Fruit fly (Drosophila melanogaster) whole organism, embryonic: ENCODE data around the gene SelG.

ENCODE experiments used
- Abd-B ChIP-seq: fragments of 200-800 bp; sonication (Bioruptor generic); optimal IDR thresholded peaks from 2 replicates; lab custom pipeline; 2018; ENCODE audit warnings: missing biosample characterization, mild to moderate bottlenecking, missing genetic modification characterization, moderate library complexity
- C15 ChIP-seq: fragments of 200-800 bp; sonication (Bioruptor generic); IDR thresholded peaks from 3 replicates; pipeline ENCODE4 v1.3.6; 2022; ENCODE audit warnings: missing biosample characterization, missing genetic modification characterization
- CG10431 ChIP-seq: fragments of 200-800 bp; sonication (Bioruptor generic); optimal IDR thresholded peaks from 3 replicates; lab custom pipeline; 2018; ENCODE audit warnings: missing biosample characterization, mild to moderate bottlenecking, missing genetic modification characterization
- CG10543 ChIP-seq: fragments of 200-800 bp; sonication (Bioruptor generic); optimal IDR thresholded peaks from 3 replicates; lab custom pipeline; 2017; ENCODE audit warnings: missing biosample characterization, mild to moderate bottlenecking, missing genetic modification characterization, moderate library complexity
- CG10979 ChIP-seq: fragments of 200-800 bp; sonication (Bioruptor generic); optimal IDR thresholded peaks from 2 replicates; lab custom pipeline; 2018; ENCODE audit warnings: missing biosample characterization, mild to moderate bottlenecking, missing genetic modification characterization, moderate library complexity
- CG11398 ChIP-seq: fragments of 200-800 bp; sonication (Bioruptor generic); optimal IDR thresholded peaks from 2 replicates; lab custom pipeline; 2016; ENCODE audit warnings: missing biosample characterization, missing genetic modification characterization
- CG12236 ChIP-seq: fragments of 200-800 bp; sonication (Bioruptor generic); optimal IDR thresholded peaks from 2 replicates; lab custom pipeline; 2016; ENCODE audit warnings: missing biosample characterization, missing genetic modification characterization
- CG13123 ChIP-seq: fragments of 200-800 bp; sonication (Bioruptor generic); optimal IDR thresholded peaks from 2 replicates; lab custom pipeline; 2016; ENCODE audit warnings: missing biosample characterization, missing genetic modification characterization
- CG14860 ChIP-seq: fragments of 200-800 bp; sonication (Bioruptor generic); IDR thresholded peaks from 3 replicates; pipeline ENCODE4 v1.3.6; 2022; ENCODE audit warnings: missing biosample characterization, missing genetic modification characterization; ENCODE audit not compliant: partially characterized antibody
- CG15073 ChIP-seq: fragments of 200-800 bp; sonication (Bioruptor generic); optimal IDR thresholded peaks from 2 replicates; lab custom pipeline; 2016; ENCODE audit warnings: missing biosample characterization, missing genetic modification characterization
- CG15479 ChIP-seq: fragments of 200-800 bp; sonication (Bioruptor generic); optimal IDR thresholded peaks from 3 replicates; lab custom pipeline; 2019; ENCODE audit warnings: missing biosample characterization, mild to moderate bottlenecking, missing genetic modification characterization, moderate library complexity
- CG18619 ChIP-seq: fragments of 200-800 bp; sonication (Bioruptor generic); optimal IDR thresholded peaks from 3 replicates; lab custom pipeline; 2017; ENCODE audit warnings: missing biosample characterization, mild to moderate bottlenecking, missing genetic modification characterization
- CG2678 ChIP-seq: fragments of 200-800 bp; sonication (Bioruptor generic); optimal IDR thresholded peaks from 3 replicates; lab custom pipeline; 2019; ENCODE audit warnings: missing biosample characterization, mild to moderate bottlenecking, missing genetic modification characterization, moderate library complexity
- CG30403 ChIP-seq: fragments of 200-800 bp; sonication (Bioruptor generic); optimal IDR thresholded peaks from 3 replicates; lab custom pipeline; 2016; ENCODE audit warnings: missing biosample characterization, missing genetic modification characterization
- CG30431 ChIP-seq: fragments of 200-800 bp; sonication (Bioruptor generic); optimal IDR thresholded peaks from 2 replicates; lab custom pipeline; 2017; ENCODE audit warnings: missing biosample characterization, missing genetic modification characterization
- CG4282 ChIP-seq: fragments of 200-800 bp; sonication (Bioruptor generic); optimal IDR thresholded peaks from 2 replicates; lab custom pipeline; 2016; ENCODE audit warnings: missing biosample characterization, missing genetic modification characterization
- CG4404 ChIP-seq: fragments of 200-800 bp; sonication (Bioruptor generic); IDR thresholded peaks from 2 replicates; pipeline ENCODE4 v1.3.6; 2022; ENCODE audit warnings: missing biosample characterization, missing genetic modification characterization
- CG6791 ChIP-seq: fragments of 200-800 bp; sonication (Bioruptor generic); IDR thresholded peaks from 3 replicates; pipeline ENCODE4 v1.3.6; 2022; ENCODE audit warnings: missing biosample characterization, missing genetic modification characterization; ENCODE audit not compliant: partially characterized antibody
- CG7556 ChIP-seq: fragments of 200-800 bp; sonication (Bioruptor generic); optimal IDR thresholded peaks from 2 replicates; lab custom pipeline; 2017; ENCODE audit warnings: missing biosample characterization, mild to moderate bottlenecking, missing genetic modification characterization
- CG8281 ChIP-seq: fragments of 200-800 bp; sonication (Bioruptor generic); optimal IDR thresholded peaks from 2 replicates; lab custom pipeline; 2018; ENCODE audit warnings: missing biosample characterization, mild to moderate bottlenecking, missing genetic modification characterization, moderate library complexity
- CHES-1-like ChIP-seq: fragments of 200-800 bp; sonication (Bioruptor generic); optimal IDR thresholded peaks from 2 replicates; lab custom pipeline; 2016; ENCODE audit warnings: missing biosample characterization, missing genetic modification characterization
- CTCF ChIP-seq: fragments of 200-800 bp; sonication (Bioruptor generic); optimal IDR thresholded peaks from 2 replicates; lab custom pipeline; 2017; ENCODE audit warnings: missing biosample characterization, mild to moderate bottlenecking, missing genetic modification characterization, moderate library complexity
- Elba2 ChIP-seq: fragments of 200-800 bp; sonication (Bioruptor generic); optimal IDR thresholded peaks from 3 replicates; lab custom pipeline; 2016; ENCODE audit warnings: missing biosample characterization, missing genetic modification characterization
- Gsc ChIP-seq: fragments of 200-800 bp; sonication (Bioruptor generic); IDR thresholded peaks from 2 replicates; pipeline ENCODE4 v1.3.6; 2022; ENCODE audit warnings: missing biosample characterization, missing genetic modification characterization
- H2.0 ChIP-seq: fragments of 200-800 bp; sonication (Bioruptor generic); IDR thresholded peaks from 2 replicates; pipeline ENCODE4 v1.3.6; 2022; ENCODE audit warnings: missing biosample characterization, missing genetic modification characterization
- HLH54F ChIP-seq: fragments of 200-800 bp; sonication (Bioruptor generic); optimal IDR thresholded peaks from 3 replicates; lab custom pipeline; 2016; ENCODE audit warnings: missing biosample characterization, missing genetic modification characterization
- Hand ChIP-seq: fragments of 200-800 bp; sonication (Bioruptor generic); optimal IDR thresholded peaks from 2 replicates; lab custom pipeline; 2017; ENCODE audit warnings: mild to moderate bottlenecking, missing biosample characterization, missing genetic modification reagents, missing genetic modification characterization
- Kr ChIP-seq: fragments of 200-800 bp; sonication (Bioruptor generic); optimal IDR thresholded peaks from 2 replicates; lab custom pipeline; 2017; ENCODE audit warnings: missing biosample characterization, mild to moderate bottlenecking, missing genetic modification characterization
- Mes4 ChIP-seq: fragments of 200-800 bp; sonication (Bioruptor generic); optimal IDR thresholded peaks from 2 replicates; lab custom pipeline; 2016; ENCODE audit warnings: missing biosample characterization, missing genetic modification characterization
- Mrtf ChIP-seq: fragments of 200-800 bp; sonication (Bioruptor generic); IDR thresholded peaks from 3 replicates; pipeline ENCODE4 v1.3.6; 2022; ENCODE audit warnings: missing biosample characterization, missing genetic modification characterization
- NK7.1 ChIP-seq: fragments of 200-800 bp; sonication (Bioruptor generic); optimal IDR thresholded peaks from 3 replicates; lab custom pipeline; 2016; ENCODE audit warnings: missing biosample characterization, missing genetic modification characterization
- Poxn ChIP-seq: fragments of 200-800 bp; sonication (Bioruptor generic); IDR thresholded peaks from 2 replicates; pipeline ENCODE4 v1.3.6; 2022; ENCODE audit warnings: missing biosample characterization, missing genetic modification characterization
- YL-1 ChIP-seq: fragments of 200-800 bp; sonication (Bioruptor generic); optimal IDR thresholded peaks from 3 replicates; lab custom pipeline; 2017; ENCODE audit warnings: missing biosample characterization, mild to moderate bottlenecking, missing genetic modification characterization
- bcd ChIP-seq: fragments of 200-800 bp; sonication (Bioruptor generic); optimal IDR thresholded peaks from 2 replicates; lab custom pipeline; 2017; ENCODE audit warnings: missing biosample characterization, mild to moderate bottlenecking, missing genetic modification characterization
- crc ChIP-seq: fragments of 200-800 bp; sonication (Bioruptor generic); optimal IDR thresholded peaks from 2 replicates; lab custom pipeline; 2016; ENCODE audit warnings: missing biosample characterization, missing genetic modification characterization
- dan ChIP-seq: fragments of 200-800 bp; sonication (Bioruptor generic); IDR thresholded peaks from 2 replicates; pipeline ENCODE4 v1.3.6; 2022; ENCODE audit warnings: missing biosample characterization, missing genetic modification characterization
- fu2 ChIP-seq: fragments of 200-800 bp; sonication (Bioruptor generic); optimal IDR thresholded peaks from 2 replicates; lab custom pipeline; 2016; ENCODE audit warnings: missing biosample characterization, missing genetic modification characterization
- gem ChIP-seq: fragments of 200-800 bp; sonication (Bioruptor generic); optimal IDR thresholded peaks from 2 replicates; lab custom pipeline; 2019; ENCODE audit warnings: missing biosample characterization, mild to moderate bottlenecking, missing genetic modification characterization, moderate library complexity
- h ChIP-seq: fragments of >200 bp; optimal IDR thresholded peaks from 2 replicates; lab custom pipeline; 2017
- hth ChIP-seq: fragments of >200 bp; optimal IDR thresholded peaks from 2 replicates; lab custom pipeline; 2017; ENCODE audit warnings: inconsistent platforms
- insv ChIP-seq, 2 experiments: fragments of 200-800 bp; sonication (Bioruptor generic); optimal IDR thresholded peaks; 3 replicates each; lab custom pipeline; 2016 to 2018; ENCODE audit warnings: missing biosample characterization in 2 of 2, missing genetic modification characterization in 2 of 2
- jing ChIP-seq: fragments of 200-800 bp; sonication (Bioruptor generic); optimal IDR thresholded peaks from 2 replicates; lab custom pipeline; 2018; ENCODE audit warnings: missing biosample characterization, mild to moderate bottlenecking, missing genetic modification characterization
- klu ChIP-seq: fragments of 200-800 bp; sonication (Bioruptor generic); IDR thresholded peaks from 2 replicates; pipeline ENCODE4 v1.3.6; 2022; ENCODE audit warnings: missing biosample characterization, missing genetic modification characterization
- maf-S ChIP-seq: fragments of 200-800 bp; sonication (Bioruptor generic); optimal IDR thresholded peaks from 2 replicates; lab custom pipeline; 2016; ENCODE audit warnings: missing biosample characterization, missing genetic modification characterization
- ro ChIP-seq: fragments of 200-800 bp; sonication (Bioruptor generic); IDR thresholded peaks from 2 replicates; pipeline ENCODE4 v1.3.6; 2022; ENCODE audit warnings: missing biosample characterization, missing genetic modification characterization
- run ChIP-seq: fragments of 200-800 bp; sonication (Bioruptor generic); optimal IDR thresholded peaks from 3 replicates; lab custom pipeline; 2018; ENCODE audit warnings: missing biosample characterization, mild to moderate bottlenecking, missing genetic modification characterization
- sc ChIP-seq, 3 experiments: fragments of >200 bp in 2 of 3; fragments of 200-800 bp in 1 of 3; sonication (Bioruptor generic) in 1 of 3; optimal IDR thresholded peaks; 2 replicates in 2 of 3; 3 replicates in 1 of 3; lab custom pipeline; 2017; ENCODE audit warnings: mild to moderate bottlenecking in 1 of 3, missing biosample characterization in 1 of 3, missing genetic modification characterization in 1 of 3, missing genetic modification reagents in 1 of 3
- sd ChIP-seq: fragments of 200-800 bp; sonication (Bioruptor generic); optimal IDR thresholded peaks from 3 replicates; lab custom pipeline; 2018; ENCODE audit warnings: missing biosample characterization, mild to moderate bottlenecking, missing genetic modification characterization, moderate library complexity
- sim ChIP-seq: fragments of 200-800 bp; sonication (Bioruptor generic); IDR thresholded peaks from 2 replicates; pipeline ENCODE4 v1.3.6; 2022; ENCODE audit warnings: missing biosample characterization, missing genetic modification characterization
- slbo ChIP-seq: fragments of 200-800 bp; sonication (Bioruptor generic); IDR thresholded peaks from 2 replicates; pipeline ENCODE4 v1.3.6; 2022; ENCODE audit warnings: missing biosample characterization, missing genetic modification characterization
- sug ChIP-seq: fragments of 200-800 bp; optimal IDR thresholded peaks from 2 replicates; lab custom pipeline; 2019; ENCODE audit warnings: missing biosample characterization, mild to moderate bottlenecking, missing genetic modification characterization, moderate library complexity
- zfh1 ChIP-seq: fragments of 200-800 bp; sonication (Bioruptor generic); IDR thresholded peaks from 3 replicates; pipeline ENCODE4 v1.3.6; 2022; ENCODE audit warnings: missing biosample characterization, missing genetic modification characterization

Gene SelG

DNA sequence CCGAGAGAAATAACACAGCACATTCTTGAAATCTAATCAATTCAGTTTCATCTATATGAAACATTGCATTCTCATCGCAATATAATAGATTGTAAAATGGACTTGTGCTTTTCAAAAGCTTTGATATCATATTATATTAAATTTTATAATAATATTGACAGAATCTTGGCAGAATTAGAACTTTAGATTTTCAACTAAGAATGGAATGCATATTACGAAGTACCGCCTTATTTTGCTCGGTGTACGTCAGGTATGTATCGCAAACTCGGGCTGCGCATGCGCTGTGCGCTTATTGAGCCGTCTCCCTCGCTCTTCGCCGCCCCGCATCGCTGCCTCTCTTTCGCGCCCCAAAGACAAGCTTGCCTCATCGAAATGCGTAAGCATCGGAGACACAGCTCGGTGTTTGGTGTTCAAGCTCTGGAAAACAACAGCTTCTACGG is 28.1 kb downstream of the SelG start:
- TF ChIP-seq zfh1 (GFP tag; lab: Robert Waterston, UW) = peak; percentile 87
- no peak for TF ChIP-seq CG11398 (GFP tag; lab: Kevin White, UChicago)
- peak; percentile 51 for TF ChIP-seq Poxn (GFP tag; lab: Robert Waterston, UW)
- TF ChIP-seq Gsc (GFP tag; lab: Robert Waterston, UW) = peak; percentile 61
- TF ChIP-seq bcd (GFP tag; lab: Kevin White, UChicago) = peak; percentile 92
- peak; percentile 78 for TF ChIP-seq ro (GFP tag; lab: Robert Waterston, UW)
- TF ChIP-seq Kr (GFP tag; lab: Kevin White, UChicago) = no peak
- peak; percentile 88 for TF ChIP-seq klu (GFP tag; lab: Robert Waterston, UW)
- TF ChIP-seq CG6791 (GFP tag; lab: Robert Waterston, UW) = no peak
- 0 out of 2 replicates have a peak, but pooled peaks have one; percentile 62 for TF ChIP-seq sim (GFP tag; lab: Robert Waterston, UW)
- TF ChIP-seq crc (GFP tag; lab: Kevin White, UChicago) = no peak
- peak; percentile 95 for TF ChIP-seq CG2678
- no peak for TF ChIP-seq NK7.1 (GFP tag; lab: Kevin White, UChicago)
- TF ChIP-seq YL-1 (GFP tag; lab: Kevin White, UChicago) = peak; percentile 77
- TF ChIP-seq CG30431 (GFP tag; lab: Kevin White, UChicago) = peak; percentile 79
- TF ChIP-seq CHES-1-like (GFP tag; lab: Kevin White, UChicago) = peak; percentile 7
- peak; percentile 99 for TF ChIP-seq sd (tag; lab: Kevin White, UChicago)
- TF ChIP-seq CG4282 (GFP tag; lab: Kevin White, UChicago) = no peak
- TF ChIP-seq CG7556 = peak; percentile 94
- peak; percentile 74 for TF ChIP-seq CG10431
- peak; percentile 94 for TF ChIP-seq CG10543 (GFP tag; lab: Kevin White, UChicago)
- peak; percentile 62 for TF ChIP-seq CG15479
- TF ChIP-seq Abd-B = peak; percentile 92
- no peak for TF ChIP-seq maf-S (GFP tag; lab: Kevin White, UChicago)
- no peak for TF ChIP-seq fu2 (GFP tag; lab: Kevin White, UChicago)
- no peak for TF ChIP-seq h (lab: Kevin White, UChicago)
- no peak for TF ChIP-seq Mes4
- peak; percentile 69 for TF ChIP-seq run (tag; lab: Kevin White, UChicago)
- TF ChIP-seq gem (tag; lab: Kevin White, UChicago) = peak; percentile 95
- TF ChIP-seq sug (tag; lab: Kevin White, UChicago) = peak; percentile 90
- peak; percentile 83 for TF ChIP-seq CG18619
- no peak for TF ChIP-seq CG14860 (GFP tag; lab: Robert Waterston, UW)
- peak; percentile 74 for TF ChIP-seq slbo
- peak; percentile 72; the same call in 1 of the 3 replicates for TF ChIP-seq C15
- peak; percentile 2 for TF ChIP-seq CG13123 (GFP tag; lab: Kevin White, UChicago)
- TF ChIP-seq CG12236 (GFP tag; lab: Kevin White, UChicago) = no peak
- TF ChIP-seq CG15073 (GFP tag; lab: Kevin White, UChicago) = no peak
- peak; percentile 95 for TF ChIP-seq CG10979 (tag; lab: Kevin White, UChicago)
- peak; percentile 65 for TF ChIP-seq jing (GFP tag; lab: Kevin White, UChicago)
- TF ChIP-seq H2.0 = peak; percentile 76
- TF ChIP-seq CG30403 (GFP tag; lab: Kevin White, UChicago) = peak; percentile 83
- no peak for TF ChIP-seq HLH54F (GFP tag; lab: Kevin White, UChicago)
- peak; percentile 28 for TF ChIP-seq CTCF (GFP tag; lab: Kevin White, UChicago)
- TF ChIP-seq dan (GFP tag; lab: Robert Waterston, UW) = peak; percentile 71
- TF ChIP-seq CG4404 (GFP tag; lab: Robert Waterston, UW) = peak; percentile 80
- peak; percentile 78; the same call in 2 of the 3 replicates for TF ChIP-seq Mrtf (GFP tag; lab: Robert Waterston, UW)
- TF ChIP-seq CG8281 (tag; lab: Kevin White, UChicago) = peak; percentile 80
- peak in 1 of 2 experiments; percentile 47 for TF ChIP-seq insv (GFP tag; optimal IDR thresholded peaks at IDR 0.05; lab: Kevin White, UChicago)
- peak; percentile 22 for TF ChIP-seq Elba2
- TF ChIP-seq Hand = peak; percentile 76
- TF ChIP-seq hth (lab: Kevin White, UChicago) = no peak
- TF ChIP-seq sc (optimal IDR thresholded peaks at IDR 0.05; lab: Kevin White, UChicago) = no peak
- peak; percentile 82 for TF ChIP-seq sc (GFP tag; optimal IDR thresholded peaks at IDR 0.05; lab: Kevin White, UChicago)
